Worm (Caenorhabditis elegans) whole organism, midembryonic: ENCODE measurements around the gene ufbp-1.
A peak's percentile ranks its signal among the peaks of the same experiment; 100 is the strongest.

Experiments used
- T22C8.4 ChIP-seq: fragments of 200-800 bp; sonication (Bioruptor generic); IDR thresholded peaks from 2 replicates; pipeline ENCODE4 v1.3.6; 2022; ENCODE audit warnings: missing genetic modification characterization, missing compliant biosample characterization
- cog-1 ChIP-seq: sonication (generic microtip); optimal IDR thresholded peaks from 2 replicates; lab custom pipeline; 2016; ENCODE audit warnings: missing genetic modification characterization, missing compliant biosample characterization
- flt-1 ChIP-seq: fragments of 200-800 bp; sonication (Bioruptor generic); IDR thresholded peaks from 2 replicates; pipeline ENCODE4 v1.3.6; 2022; ENCODE audit warnings: missing genetic modification characterization, missing compliant biosample characterization
- klf-2 ChIP-seq: fragments of 200-800 bp; sonication (Bioruptor generic); conservative IDR thresholded peaks from 2 replicates; pipeline ENCODE4 v1.3.6; 2022; ENCODE audit warnings: missing genetic modification reagents, missing genetic modification characterization, missing compliant biosample characterization
- med-1 ChIP-seq: sonication (generic microtip); optimal IDR thresholded peaks from 2 replicates; lab custom pipeline; 2017; ENCODE audit warnings: missing genetic modification characterization, mild to moderate bottlenecking, missing compliant biosample characterization, antibody characterized with exemption, missing genetic modification reagents; ENCODE audit not compliant: insufficient read depth
- ref-1 ChIP-seq: fragments of 200-800 bp; sonication (Bioruptor generic); conservative IDR thresholded peaks from 2 replicates; pipeline ENCODE4 v1.3.6; 2022; ENCODE audit warnings: missing genetic modification reagents, missing genetic modification characterization, missing compliant biosample characterization
- ztf-23 ChIP-seq: fragments of 200-800 bp; sonication (Bioruptor generic); IDR thresholded peaks from 2 replicates; pipeline ENCODE4 v1.3.6; 2022; ENCODE audit warnings: missing genetic modification reagents, missing genetic modification characterization, missing compliant biosample characterization

DNA sequence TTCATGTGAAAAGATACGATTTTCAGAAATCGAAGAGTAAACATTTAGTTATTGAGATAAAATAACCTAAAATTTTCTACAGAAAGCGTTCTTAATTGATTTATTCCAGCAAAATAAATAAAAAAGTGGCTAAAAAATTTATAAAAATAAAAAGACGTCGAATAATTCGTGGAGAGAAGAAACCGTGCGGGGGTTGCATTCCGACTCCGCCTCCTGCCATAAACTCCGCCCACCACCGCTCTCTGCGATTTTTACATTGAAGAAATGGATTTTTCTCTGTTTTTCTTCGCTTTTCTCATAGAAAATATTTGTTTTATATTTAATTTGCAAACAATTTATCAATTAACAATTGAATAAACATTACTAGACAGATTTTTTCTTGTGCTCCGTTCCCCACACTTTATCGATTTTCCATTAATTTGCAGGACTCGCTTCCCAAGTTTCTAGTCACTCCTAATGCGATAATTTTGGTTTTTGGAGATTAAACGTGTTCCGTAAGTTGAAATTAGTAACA, 37.9 kb downstream of the ufbp-1 start, which contains the start of the genes ubxn-4 and cyy-1:
- TF ChIP-seq cog-1 (tag; lab: Kevin White, UChicago) (no peak), med-1 (GFP tag; lab: Kevin White, UChicago) (no peak), ref-1 (GFP tag; lab: Robert Waterston, UW) (no peak), ztf-23 (no peak), T22C8.4 (no peak), flt-1 (0 out of 2 replicates have a peak, but pooled peaks have one; percentile 17), klf-2 (no peak)
